Fruit fly (Drosophila melanogaster) Kc167 (cell line): ENCODE measurements around the gene CG6753.

ENCODE experiments used
- Myc ChIP-seq: fragments of >200 bp; optimal IDR thresholded peaks from 2 replicates; lab custom pipeline; 2017; ENCODE audit warnings: missing external identifiers
- Sin3A ChIP-seq: fragments of >200 bp; optimal IDR thresholded peaks from 2 replicates; lab custom pipeline; 2018; ENCODE audit warnings: missing external identifiers
- h ChIP-seq: fragments of >200 bp; optimal IDR thresholded peaks from 3 replicates; lab custom pipeline; 2018; ENCODE audit warnings: missing external identifiers
- insv ChIP-seq: fragments of >200 bp; optimal IDR thresholded peaks from 3 replicates; lab custom pipeline; 2018; ENCODE audit warnings: missing external identifiers
- psq ChIP-seq: fragments of >200 bp; optimal IDR thresholded peaks from 2 replicates; lab custom pipeline; 2017; ENCODE audit warnings: missing external identifiers
- ttk ChIP-seq: sonication (Bioruptor generic); optimal IDR thresholded peaks from 2 replicates; lab custom pipeline; 2017; ENCODE audit warnings: missing external identifiers

CG6753 gene

dm6 chr3R:12656946-12657566 lies 14.8 kb upstream of the CG6753 start:
- no peak for TF ChIP-seq h (lab: Kevin White, UChicago)
- TF ChIP-seq Sin3A: no peak
- no peak for TF ChIP-seq insv (lab: Kevin White, UChicago)
- TF ChIP-seq psq: no peak
- TF ChIP-seq Myc (lab: Kevin White, UChicago): no peak
- TF ChIP-seq ttk (lab: Kevin White, UChicago): no peak

DNA sequence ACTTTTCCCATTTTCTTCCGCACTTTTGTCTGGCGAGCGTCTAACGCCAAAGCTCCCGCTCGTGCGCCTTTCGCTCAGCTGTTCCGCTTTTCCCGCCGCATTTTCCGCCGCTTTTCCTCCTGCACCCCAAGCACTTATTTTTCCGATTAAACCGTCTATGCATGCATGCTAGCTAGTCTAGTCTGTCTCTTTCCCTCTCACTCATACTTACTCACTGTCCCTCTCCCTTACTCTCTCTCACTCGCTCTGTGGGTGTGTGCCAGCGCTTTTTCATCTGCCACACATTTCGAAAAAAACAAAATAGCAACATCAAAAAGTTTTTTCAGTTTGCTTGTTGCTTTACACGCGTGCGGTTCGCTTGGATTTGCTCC lies 12.0 kb upstream of the CG6753 start, which contains the start of gene CG6225:
TSS of gene CG6225 (plus strand) at position 325 of the 371 bp plus-strand sequence.
- TF ChIP-seq insv (lab: Kevin White, UChicago) (no peak), ttk (lab: Kevin White, UChicago) (no peak), Sin3A (no peak), h (lab: Kevin White, UChicago) (no peak), Myc (lab: Kevin White, UChicago) (no peak), psq (no peak)

dm6 chr3R:12653511-12654252 lies 11.4 kb upstream of the CG6753 start:
- TF ChIP-seq h (lab: Kevin White, UChicago): no peak
- no peak for TF ChIP-seq Myc (lab: Kevin White, UChicago)
- no peak for TF ChIP-seq psq
- TF ChIP-seq Sin3A: no peak

DNA sequence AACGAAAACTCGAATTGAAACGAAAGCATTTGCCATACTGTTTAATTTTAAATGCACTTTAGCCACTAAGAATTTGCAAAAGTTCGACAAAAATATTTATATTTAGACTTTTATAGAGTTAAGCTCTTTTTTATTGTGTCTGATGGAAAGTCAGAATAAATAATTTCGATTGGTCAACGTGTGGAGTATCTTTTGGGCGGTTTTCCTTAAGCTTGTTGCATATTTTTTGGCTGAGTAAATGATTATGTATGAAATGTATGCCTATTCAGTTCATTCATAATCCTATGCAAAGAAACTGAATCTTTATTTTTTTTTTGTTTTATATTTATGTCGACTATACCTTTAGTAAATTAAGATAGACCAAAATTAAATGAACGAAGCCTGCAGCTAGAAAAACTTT lies 10.5 kb upstream of the CG6753 start:
- TF ChIP-seq Sin3A (no peak), h (lab: Kevin White, UChicago) (no peak), psq (no peak), insv (lab: Kevin White, UChicago) (no peak), ttk (lab: Kevin White, UChicago) (no peak), Myc (lab: Kevin White, UChicago) (no peak)

DNA sequence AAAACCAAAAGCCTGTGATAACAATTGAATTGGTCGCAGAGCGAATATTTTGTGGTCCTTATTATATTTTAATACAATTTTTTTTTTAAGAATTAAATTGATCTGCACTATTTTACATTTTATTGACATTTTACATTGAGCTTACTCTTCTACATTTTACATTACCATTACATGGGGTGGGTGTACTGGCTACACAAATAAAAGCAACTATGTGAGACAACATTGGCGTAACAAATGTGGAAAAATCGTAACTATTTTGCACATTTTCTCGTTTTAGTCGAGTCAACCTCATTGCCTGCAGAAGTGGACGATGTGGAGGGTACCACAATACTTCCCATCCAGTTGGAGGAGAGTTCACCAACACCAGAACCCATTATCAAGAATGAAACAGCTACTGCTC lies 8.3 kb upstream of the CG6753 start:
- TF ChIP-seq Myc (lab: Kevin White, UChicago) (no peak), psq (no peak), insv (lab: Kevin White, UChicago) (no peak), h (lab: Kevin White, UChicago) (no peak), ttk (lab: Kevin White, UChicago) (no peak), Sin3A (no peak)

DNA sequence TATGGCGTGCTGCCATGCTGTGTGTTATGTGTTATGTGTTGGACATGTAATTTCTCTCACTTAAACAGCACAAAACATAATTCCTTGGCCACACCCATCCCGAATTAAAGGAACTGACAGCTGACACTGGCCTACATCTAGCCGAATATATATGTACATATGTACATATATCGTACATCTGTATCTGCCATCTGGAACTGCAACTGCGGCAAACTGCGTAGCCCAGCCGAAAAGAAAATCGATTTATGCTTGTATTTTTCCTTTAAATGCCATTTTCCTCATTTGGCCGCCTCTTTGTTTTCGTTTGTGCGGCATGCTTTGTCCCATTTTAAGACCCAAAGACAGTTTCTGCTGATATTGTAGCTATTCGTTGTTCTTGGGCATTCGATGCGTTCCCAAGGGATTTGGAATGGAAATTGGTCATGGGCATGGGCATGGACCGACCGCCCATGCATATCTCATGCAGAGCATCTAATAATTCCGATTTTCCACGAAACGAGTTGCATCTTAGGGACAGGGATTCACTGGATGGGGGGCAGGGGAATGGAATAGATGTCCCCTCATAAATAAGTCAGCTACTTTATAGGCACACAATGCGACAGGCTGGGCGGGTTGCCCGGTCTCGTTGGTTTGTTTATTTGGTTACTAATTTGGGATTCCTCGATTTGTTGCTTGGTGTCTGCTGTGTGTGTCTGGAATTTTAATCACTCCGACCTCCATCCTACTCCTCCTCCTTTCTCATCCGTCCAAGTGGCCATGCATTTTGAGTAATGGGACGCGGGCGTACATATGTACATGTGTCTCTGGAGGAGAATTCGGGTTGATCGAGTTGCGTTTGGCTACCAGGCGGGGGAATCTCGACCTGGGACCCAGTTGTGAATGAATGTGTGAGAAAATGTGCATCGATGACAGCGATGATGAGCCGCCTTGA lies 7.1 kb upstream of the CG6753 start:
- TF ChIP-seq insv (lab: Kevin White, UChicago) (no peak), ttk (lab: Kevin White, UChicago) (no peak), Sin3A (no peak), Myc (lab: Kevin White, UChicago) (no peak)

DNA sequence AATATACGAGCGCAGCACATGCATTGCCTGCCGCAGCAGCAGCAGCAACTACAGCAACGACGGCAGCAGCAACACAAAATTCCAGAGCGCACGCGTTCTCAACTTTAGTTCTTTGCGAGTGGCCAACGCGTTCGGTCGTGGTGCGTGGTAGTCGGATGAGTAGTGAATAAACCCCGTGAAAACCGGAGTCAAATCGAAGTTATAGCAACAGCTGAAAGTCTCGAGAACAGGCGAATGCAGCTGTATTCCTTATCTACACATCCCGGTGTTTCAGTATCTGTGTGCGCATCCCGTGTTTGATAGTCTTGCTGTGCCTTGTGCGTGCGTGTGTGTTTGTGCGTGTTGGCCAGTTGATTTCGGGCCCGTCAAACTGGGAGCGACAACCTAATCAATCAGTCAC lies 5.7 kb upstream of the CG6753 start, which contains the start of gene Dtg:
TSS of gene Dtg (plus strand) at position 105 of the 400 bp plus-strand sequence.
- no peak for TF ChIP-seq insv (lab: Kevin White, UChicago)
- no peak for TF ChIP-seq Myc (lab: Kevin White, UChicago)
- TF ChIP-seq psq: no peak
- no peak for TF ChIP-seq ttk (lab: Kevin White, UChicago)
- TF ChIP-seq Sin3A: no peak

DNA sequence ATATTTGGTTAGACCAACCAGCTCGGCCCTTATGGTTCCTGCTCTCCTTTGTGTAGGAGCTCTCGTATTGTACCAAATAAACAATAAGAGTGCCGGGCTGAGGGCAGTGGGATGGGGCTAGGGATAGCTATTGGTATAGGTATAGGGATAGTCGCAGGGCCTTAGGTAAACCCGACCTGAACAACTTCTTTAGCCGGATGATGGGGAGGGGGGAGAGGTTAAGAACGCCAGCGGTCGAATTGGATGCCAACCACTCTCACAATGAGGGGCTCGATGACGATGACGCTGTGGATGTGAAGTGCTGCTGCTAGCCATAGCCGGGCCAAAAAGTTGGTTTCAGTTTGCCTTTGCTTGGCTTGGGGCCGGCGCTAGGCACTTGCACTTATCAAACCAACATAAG lies 5.1 kb upstream of the CG6753 start:
- TF ChIP-seq Sin3A (no peak), Myc (lab: Kevin White, UChicago) (no peak), insv (lab: Kevin White, UChicago) (no peak), h (lab: Kevin White, UChicago) (no peak), ttk (lab: Kevin White, UChicago) (no peak), psq (no peak)

dm6 chr3R:12646926-12647325 lies 4.6 kb upstream of the CG6753 start:
- TF ChIP-seq Sin3A (no peak), h (lab: Kevin White, UChicago) (no peak), ttk (lab: Kevin White, UChicago) (no peak), psq (no peak), Myc (lab: Kevin White, UChicago) (no peak), insv (lab: Kevin White, UChicago) (no peak)

DNA sequence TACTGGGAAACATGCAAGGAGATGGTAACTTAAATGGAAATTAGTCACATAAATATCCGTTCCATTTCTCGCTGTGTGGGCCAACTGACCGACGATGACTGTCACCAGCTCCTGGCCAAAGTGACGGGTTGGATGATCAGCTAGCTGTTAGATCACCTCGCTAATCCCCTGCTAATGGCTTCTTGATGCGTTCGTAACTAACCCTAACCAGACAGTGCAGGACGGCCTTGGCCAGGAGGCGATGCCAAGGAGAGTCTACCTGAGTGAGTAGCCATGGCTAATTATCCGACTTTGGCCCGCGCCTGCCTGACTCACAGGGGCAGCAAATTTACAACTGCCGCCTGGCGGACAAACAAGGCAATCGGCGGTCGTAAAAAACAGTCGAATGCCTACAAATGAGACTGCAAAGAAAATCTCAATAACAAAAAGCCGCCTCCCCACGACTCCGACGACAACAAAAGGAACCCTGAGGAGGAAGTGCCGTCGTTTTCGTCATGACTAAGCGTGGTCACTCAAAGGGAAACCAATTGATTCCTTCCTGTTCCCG lies 3.6 kb upstream of the CG6753 start:
- TF ChIP-seq Myc (lab: Kevin White, UChicago): no peak
- TF ChIP-seq insv (lab: Kevin White, UChicago): no peak
- no peak for TF ChIP-seq h (lab: Kevin White, UChicago)
- no peak for TF ChIP-seq ttk (lab: Kevin White, UChicago)
- TF ChIP-seq psq: no peak
- no peak for TF ChIP-seq Sin3A

DNA sequence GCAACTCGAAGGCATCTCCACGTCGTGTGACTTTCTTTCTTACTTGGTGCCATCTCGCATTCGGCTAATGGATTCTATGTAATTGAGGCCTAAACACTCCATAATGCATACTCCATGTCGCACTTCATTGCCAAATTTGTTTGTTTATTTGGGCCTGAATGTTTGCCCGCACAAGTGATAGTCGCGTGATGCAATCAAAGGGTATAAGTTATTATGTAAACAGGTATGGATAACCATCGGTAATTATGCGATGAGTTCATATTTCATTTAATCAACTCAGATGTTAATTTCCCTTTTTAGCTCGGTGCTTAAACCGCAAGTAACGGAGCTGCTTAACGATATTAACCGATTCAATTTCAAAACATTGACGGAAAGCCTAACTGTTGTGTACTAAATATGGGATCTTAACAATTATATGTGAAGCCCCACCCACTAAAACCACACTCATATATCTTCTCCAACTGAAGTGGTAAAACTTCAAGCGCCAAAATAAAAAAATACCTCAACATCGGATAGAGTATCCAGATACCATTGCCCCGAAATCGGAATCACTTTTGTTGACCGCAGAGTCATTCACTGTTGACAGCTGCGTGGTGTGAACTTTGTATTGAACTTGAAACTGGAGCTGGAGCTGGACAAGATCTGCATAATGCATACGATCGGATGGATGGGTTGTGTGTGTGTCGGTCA lies 2.5 kb upstream of the CG6753 start:
- TF ChIP-seq h (lab: Kevin White, UChicago): no peak
- TF ChIP-seq Myc (lab: Kevin White, UChicago): no peak
- no peak for TF ChIP-seq insv (lab: Kevin White, UChicago)
- no peak for TF ChIP-seq Sin3A
- no peak for TF ChIP-seq psq
- TF ChIP-seq ttk (lab: Kevin White, UChicago): no peak
